Worm (Caenorhabditis elegans) whole organism, late embryonic: ENCODE results near the gene K12H6.10.

ENCODE experiments used
- dmd-4 ChIP-seq: sonication (generic microtip); optimal IDR thresholded peaks from 2 replicates; lab custom pipeline; 2016; ENCODE audit warnings: borderline replicate concordance, missing genetic modification characterization, missing compliant biosample characterization
- fkh-6 ChIP-seq: sonication (generic microtip); optimal IDR thresholded peaks from 2 replicates; lab custom pipeline; 2016; ENCODE audit warnings: missing genetic modification characterization, missing compliant biosample characterization
- hlh-6 ChIP-seq: sonication (generic microtip); optimal IDR thresholded peaks from 2 replicates; lab custom pipeline; 2016; ENCODE audit warnings: missing genotype, missing genetic modification characterization, missing compliant biosample characterization
- madf-2 ChIP-seq: sonication (generic microtip); optimal IDR thresholded peaks from 2 replicates; lab custom pipeline; 2017; ENCODE audit warnings: missing genetic modification characterization, missing compliant biosample characterization
- nfya-1 ChIP-seq: sonication (generic microtip); optimal IDR thresholded peaks from 2 replicates; lab custom pipeline; 2017; ENCODE audit warnings: missing genetic modification characterization, mild to moderate bottlenecking, missing compliant biosample characterization, antibody characterized with exemption, moderate library complexity
- pha-2 ChIP-seq: sonication (generic microtip); optimal IDR thresholded peaks from 2 replicates; lab custom pipeline; 2017; ENCODE audit warnings: mild to moderate bottlenecking, missing genetic modification characterization, missing compliant biosample characterization
- ref-2 ChIP-seq: sonication (generic microtip); optimal IDR thresholded peaks from 2 replicates; lab custom pipeline; 2016; ENCODE audit warnings: missing genetic modification characterization, missing compliant biosample characterization
- tbx-2 ChIP-seq: sonication (generic microtip); optimal IDR thresholded peaks from 2 replicates; lab custom pipeline; 2016; ENCODE audit warnings: missing genetic modification characterization, missing compliant biosample characterization
- unc-55 ChIP-seq: sonication (generic microtip); optimal IDR thresholded peaks from 2 replicates; lab custom pipeline; 2017; ENCODE audit warnings: missing biosample characterization, missing genetic modification reagents, missing genetic modification characterization

ce11 chrII:2859873-2860821 is 37.5 kb downstream of the K12H6.10 start:
- TF ChIP-seq tbx-2 (tag; lab: Kevin White, UChicago) (no peak), madf-2 (tag; lab: Kevin White, UChicago) (no peak), fkh-6 (tag; lab: Kevin White, UChicago) (no peak), ref-2 (no peak), hlh-6 (tag; lab: Kevin White, UChicago) (no peak), nfya-1 (tag; lab: Kevin White, UChicago) (no peak), pha-2 (tag; lab: Kevin White, UChicago) (no peak), dmd-4 (tag; lab: Kevin White, UChicago) (no peak), unc-55 (GFP tag; lab: Kevin White, UChicago) (no peak)
